Worm (Caenorhabditis elegans) whole organism, young adult: Measurements from ENCODE around the gene msp-142.

ENCODE experiments used
- F22D6.2 ChIP-seq: sonication (generic microtip); optimal IDR thresholded peaks from 2 replicates; lab custom pipeline; 2016; ENCODE audit warnings: mild to moderate bottlenecking, missing genetic modification characterization, missing compliant biosample characterization
- F23B12.7 ChIP-seq: sonication (generic microtip); optimal IDR thresholded peaks from 2 replicates; lab custom pipeline; 2017; ENCODE audit warnings: missing genetic modification characterization, mild to moderate bottlenecking, missing compliant biosample characterization, antibody characterized with exemption, moderate library complexity; ENCODE audit not compliant: insufficient read depth
- F33H1.4 ChIP-seq: fragments of 200-800 bp; sonication (Bioruptor generic); IDR thresholded peaks from 2 replicates; pipeline ENCODE4 v1.3.6; 2022; ENCODE audit warnings: missing genetic modification reagents, missing genetic modification characterization, missing compliant biosample characterization
- F57C9.4 ChIP-seq: sonication (generic microtip); optimal IDR thresholded peaks from 2 replicates; lab custom pipeline; 2017; ENCODE audit warnings: mild to moderate bottlenecking, missing genetic modification characterization, missing compliant biosample characterization
- T26A5.8 ChIP-seq: sonication (generic microtip); optimal IDR thresholded peaks from 2 replicates; lab custom pipeline; 2016; ENCODE audit warnings: missing genetic modification characterization, missing compliant biosample characterization
- Y53F4B.3 ChIP-seq: fragments of 200-800 bp; sonication (Bioruptor generic); IDR thresholded peaks from 2 replicates; pipeline ENCODE4 v1.3.6; 2022; ENCODE audit warnings: missing genetic modification reagents, missing genetic modification characterization, missing compliant biosample characterization
- Y67H2A.10 ChIP-seq: fragments of 200-800 bp; sonication (Bioruptor generic); conservative IDR thresholded peaks from 2 replicates; pipeline ENCODE4 v1.3.6; 2022; ENCODE audit warnings: missing genetic modification reagents, missing genetic modification characterization, missing compliant biosample characterization
- Y95B8A.8 ChIP-seq: fragments of 200-800 bp; sonication (Bioruptor generic); IDR thresholded peaks from 2 replicates; pipeline ENCODE4 v1.3.6; 2022; ENCODE audit warnings: missing genetic modification reagents, missing genetic modification characterization, missing compliant biosample characterization
- akir-1 ChIP-seq: fragments of 200-800 bp; sonication (Bioruptor generic); optimal IDR thresholded peaks from 2 replicates; lab custom pipeline; 2018; ENCODE audit warnings: mild to moderate bottlenecking, missing genetic modification characterization, moderate library complexity, missing compliant biosample characterization
- ama-1 ChIP-seq, 3 experiments: fragments of 150-350 bp in 1 of 3; sonication (generic microtip) in 2 of 3; optimal IDR thresholded peaks; 2 replicates each; lab custom pipeline; 2014 to 2018; ENCODE audit warnings: missing biosample characterization in 2 of 3, missing genetic modification characterization in 2 of 3, missing genetic modification reagents in 2 of 3
- atf-7 ChIP-seq: sonication (generic microtip); optimal IDR thresholded peaks from 2 replicates; lab custom pipeline; 2017; ENCODE audit warnings: mild to moderate bottlenecking, missing genetic modification characterization, missing compliant biosample characterization
- bed-2 ChIP-seq: fragments of 200-800 bp; sonication (Bioruptor generic); IDR thresholded peaks from 2 replicates; pipeline ENCODE4 v1.3.6; 2022; ENCODE audit warnings: missing genetic modification reagents, missing genetic modification characterization, missing compliant biosample characterization
- ccch-3 ChIP-seq: fragments of 200-800 bp; sonication (Bioruptor generic); optimal IDR thresholded peaks from 2 replicates; lab custom pipeline; 2018; ENCODE audit warnings: mild to moderate bottlenecking, missing genetic modification characterization, missing compliant biosample characterization
- ceh-100 ChIP-seq: fragments of 200-800 bp; sonication (Bioruptor generic); IDR thresholded peaks from 2 replicates; pipeline ENCODE4 v1.3.6; 2022; ENCODE audit warnings: missing genetic modification reagents, missing genetic modification characterization, missing compliant biosample characterization
- dpl-1 ChIP-seq: fragments of 150-350 bp; optimal IDR thresholded peaks from 2 replicates; lab custom pipeline; 2014; ENCODE audit warnings: missing biosample characterization, missing genetic modification reagents, missing genetic modification characterization
- efl-1 ChIP-seq: fragments of 150-350 bp; optimal IDR thresholded peaks from 2 replicates; lab custom pipeline; 2014; ENCODE audit warnings: missing biosample characterization, missing genetic modification reagents, missing genetic modification characterization
- egl-18 ChIP-seq: fragments of 200-800 bp; sonication (Bioruptor generic); IDR thresholded peaks from 2 replicates; pipeline ENCODE4 v1.3.6; 2022; ENCODE audit warnings: missing genetic modification reagents, missing genetic modification characterization, missing compliant biosample characterization
- hlh-12 ChIP-seq: sonication (generic microtip); optimal IDR thresholded peaks from 2 replicates; lab custom pipeline; 2016; ENCODE audit warnings: missing genetic modification characterization, missing compliant biosample characterization
- hmg-20 ChIP-seq: fragments of 200-800 bp; sonication (Bioruptor generic); IDR thresholded peaks from 2 replicates; pipeline ENCODE4 v1.3.6; 2022; ENCODE audit warnings: missing genetic modification reagents, missing genetic modification characterization, missing compliant biosample characterization
- hsf-1 ChIP-seq: fragments of 200-800 bp; sonication (Bioruptor generic); IDR thresholded peaks from 2 replicates; pipeline ENCODE4 v1.3.6; 2022; ENCODE audit warnings: missing genetic modification reagents, missing genetic modification characterization, missing compliant biosample characterization
- lir-1 ChIP-seq: fragments of 200-800 bp; sonication (Bioruptor generic); conservative IDR thresholded peaks from 2 replicates; pipeline ENCODE4 v1.3.6; 2022; ENCODE audit warnings: missing genetic modification reagents, missing genetic modification characterization, missing compliant biosample characterization
- lsl-1 ChIP-seq: fragments of 200-800 bp; sonication (Bioruptor generic); optimal IDR thresholded peaks from 2 replicates; lab custom pipeline; 2018; ENCODE audit warnings: mild to moderate bottlenecking, missing genetic modification characterization, moderate library complexity, missing compliant biosample characterization
- madf-6 ChIP-seq: fragments of 200-800 bp; sonication (Bioruptor generic); IDR thresholded peaks from 2 replicates; pipeline ENCODE4 v1.3.6; 2022; ENCODE audit warnings: missing genetic modification reagents, missing genetic modification characterization, missing compliant biosample characterization
- madf-8 ChIP-seq: fragments of 200-800 bp; sonication (Bioruptor generic); conservative IDR thresholded peaks from 2 replicates; pipeline ENCODE4 v1.3.6; 2022; ENCODE audit warnings: missing genetic modification reagents, missing genetic modification characterization, missing compliant biosample characterization
- mcd-1 ChIP-seq: fragments of 200-800 bp; sonication (Bioruptor generic); IDR thresholded peaks from 2 replicates; pipeline ENCODE4 v1.3.6; 2022; ENCODE audit warnings: missing genetic modification reagents, missing genetic modification characterization, missing compliant biosample characterization
- mes-4 ChIP-seq: sonication (generic microtip); optimal IDR thresholded peaks from 2 replicates; lab custom pipeline; 2016; ENCODE audit warnings: missing genotype, missing genetic modification characterization, missing compliant biosample characterization
- nfya-1 ChIP-seq: sonication (generic microtip); optimal IDR thresholded peaks from 2 replicates; lab custom pipeline; 2017; ENCODE audit warnings: antibody characterized with exemption, missing compliant biosample characterization, missing genetic modification characterization, borderline replicate concordance; ENCODE audit not compliant: insufficient read depth
- nfyb-1 ChIP-seq: fragments of 200-800 bp; sonication (Bioruptor generic); IDR thresholded peaks from 2 replicates; pipeline ENCODE4 v1.3.6; 2022; ENCODE audit warnings: missing genetic modification reagents, missing genetic modification characterization, missing compliant biosample characterization
- nhr-179 ChIP-seq: sonication (generic microtip); optimal IDR thresholded peaks from 2 replicates; lab custom pipeline; 2016; ENCODE audit warnings: mild to moderate bottlenecking, missing genetic modification characterization, missing compliant biosample characterization
- pha-4 ChIP-seq: fragments of 150-350 bp; sonication (generic microtip); optimal IDR thresholded peaks from 2 replicates; lab custom pipeline; 2014; ENCODE audit warnings: missing biosample characterization, missing genetic modification reagents, missing genetic modification characterization
- rec-8 ChIP-seq, 2 experiments: sonication (generic microtip); optimal IDR thresholded peaks; 2 replicates each; lab custom pipeline; 2016; ENCODE audit warnings: mild to moderate bottlenecking in 2 of 2, missing genetic modification characterization in 2 of 2, missing genetic modification reagents in 2 of 2, missing genotype in 2 of 2, missing biosample characterization in 1 of 2, missing compliant biosample characterization in 1 of 2, moderate library complexity in 1 of 2
- sea-2 ChIP-seq: fragments of 200-800 bp; sonication (Bioruptor generic); IDR thresholded peaks from 2 replicates; pipeline ENCODE4 v1.3.6; 2022; ENCODE audit warnings: missing genetic modification characterization, missing compliant biosample characterization
- snpc-1.1 ChIP-seq: sonication (generic microtip); optimal IDR thresholded peaks from 2 replicates; lab custom pipeline; 2017; ENCODE audit warnings: missing genetic modification characterization, mild to moderate bottlenecking, missing compliant biosample characterization, antibody characterized with exemption, moderate library complexity, missing genotype, missing genetic modification reagents; ENCODE audit not compliant: insufficient read depth
- somi-1 ChIP-seq: fragments of 200-800 bp; sonication (Bioruptor generic); optimal IDR thresholded peaks from 2 replicates; lab custom pipeline; 2018; ENCODE audit warnings: mild to moderate bottlenecking, missing genetic modification characterization, missing compliant biosample characterization
- tlf-1 ChIP-seq: fragments of 200-800 bp; sonication (Bioruptor generic); optimal IDR thresholded peaks from 2 replicates; lab custom pipeline; 2018; ENCODE audit warnings: mild to moderate bottlenecking, missing genetic modification characterization, missing compliant biosample characterization
- ztf-22 ChIP-seq: fragments of 200-800 bp; sonication (Bioruptor generic); optimal IDR thresholded peaks from 2 replicates; lab custom pipeline; 2018; ENCODE audit warnings: mild to moderate bottlenecking, missing genetic modification characterization, moderate library complexity, missing compliant biosample characterization

msp-142 gene

DNA sequence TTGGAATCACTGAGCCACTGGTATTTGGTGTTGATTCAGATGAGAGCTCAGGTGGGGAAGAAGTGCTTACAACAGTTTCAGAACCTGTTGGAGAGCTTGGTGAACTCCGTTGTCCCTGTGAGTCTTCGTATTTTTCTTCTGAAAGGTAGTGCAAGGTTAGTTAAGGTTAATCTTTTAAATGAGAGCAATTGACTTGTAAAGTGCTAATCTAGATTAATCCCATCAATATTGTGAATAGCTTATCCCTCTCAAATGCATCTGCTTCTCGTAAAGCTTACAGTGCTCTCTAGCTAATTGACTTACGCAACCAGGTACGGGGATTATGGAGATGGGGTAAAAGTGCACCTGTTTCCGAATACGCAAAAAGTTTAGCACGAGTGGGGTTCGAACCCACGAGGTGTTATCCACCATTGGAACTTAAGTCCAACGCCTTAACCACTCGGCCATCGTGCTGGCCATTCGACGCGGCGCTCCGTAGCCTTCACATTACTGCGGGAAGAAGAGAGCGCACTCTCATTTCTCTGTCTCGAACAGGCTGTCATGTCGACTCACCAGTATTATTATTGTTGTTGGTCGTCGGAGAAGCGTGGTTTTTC lies 25.1 kb upstream of the msp-142 start (continued):
- TF ChIP-seq nfya-1 (tag; lab: Kevin White, UChicago) (no peak), madf-6 (GFP tag; lab: Robert Waterston, UW) (peak; percentile 57), ceh-100 (GFP tag; lab: Robert Waterston, UW) (0 out of 2 replicates have a peak, but pooled peaks have one; percentile 27), sea-2 (GFP tag; lab: Robert Waterston, UW) (no peak), F22D6.2 (no peak), Y67H2A.10 (GFP tag; lab: Robert Waterston, UW) (no peak), F23B12.7 (tag; lab: Kevin White, UChicago) (no peak), lsl-1 (GFP tag; lab: Kevin White, UChicago) (no peak), mcd-1 (GFP tag; lab: Robert Waterston, UW) (peak; percentile 38; the same call in 1 of the 2 replicates), ama-1 (optimal IDR thresholded peaks at IDR 0.05; lab: Kevin White, UChicago) (no peak), ama-1 (GFP tag; optimal IDR thresholded peaks at IDR 0.05; lab: Kevin White, UChicago) (no peak), lir-1 (GFP tag; lab: Robert Waterston, UW) (0 out of 2 replicates have a peak, but pooled peaks have one; percentile 8), pha-4 (tag; lab: Kevin White, UChicago) (no peak), efl-1 (GFP tag; lab: Kevin White, UChicago) (no peak), F33H1.4 (GFP tag; lab: Robert Waterston, UW) (0 out of 2 replicates have a peak, but pooled peaks have one; percentile 13), ccch-3 (no peak), bed-2 (no peak), snpc-1.1 (no peak), somi-1 (GFP tag; lab: Kevin White, UChicago) (peak; percentile 57), madf-8 (GFP tag; lab: Robert Waterston, UW) (no peak)

DNA sequence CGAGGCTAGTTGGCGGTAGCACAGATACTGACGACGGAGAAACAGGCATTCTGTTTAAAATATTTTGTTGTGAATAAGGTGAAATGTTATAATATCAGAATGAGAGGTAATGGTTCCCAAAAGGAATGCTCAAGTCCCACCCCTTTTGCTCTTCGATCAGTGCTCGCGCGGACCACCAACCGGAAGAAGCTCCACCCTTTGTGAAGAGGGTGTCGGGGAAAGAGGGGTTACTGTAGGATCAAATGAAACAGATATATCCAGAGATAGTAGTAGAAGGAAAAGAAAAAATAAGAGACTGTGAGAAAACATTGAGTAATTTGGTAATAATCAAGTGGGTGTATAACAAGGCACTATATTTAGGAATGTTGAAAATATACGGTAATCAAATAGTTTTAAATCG lies 23.6 kb upstream of the msp-142 start, which contains the start of the genes dmd-5 and F10C1.1:
dmd-5 (minus strand) TSS at position 101 of the 400 bp plus-strand sequence.
F10C1.1 (plus strand) TSS at position 110 of the 400 bp plus-strand sequence.
- no peak for TF ChIP-seq hsf-1
- TF ChIP-seq lir-1 (GFP tag; lab: Robert Waterston, UW), result no peak
- no peak for TF ChIP-seq akir-1 (GFP tag; lab: Kevin White, UChicago)
- TF ChIP-seq tlf-1, result no peak
- TF ChIP-seq T26A5.8, result no peak
- TF ChIP-seq Y95B8A.8, result no peak
- TF ChIP-seq egl-18 (GFP tag; lab: Robert Waterston, UW), result no peak
- TF ChIP-seq dpl-1 (GFP tag; lab: Kevin White, UChicago), result no peak
- TF ChIP-seq mes-4 (tag; lab: Kevin White, UChicago), result no peak
- no peak for TF ChIP-seq Y53F4B.3 (GFP tag; lab: Robert Waterston, UW)
- TF ChIP-seq hlh-12 (tag; lab: Kevin White, UChicago), result no peak
- no peak for TF ChIP-seq rec-8 (tag; optimal IDR thresholded peaks at IDR 0.05; lab: Kevin White, UChicago)
- no peak for TF ChIP-seq nhr-179
- TF ChIP-seq hmg-20 (GFP tag; lab: Robert Waterston, UW), result no peak
- TF ChIP-seq, all 124 proteins: peak for 0

DNA sequence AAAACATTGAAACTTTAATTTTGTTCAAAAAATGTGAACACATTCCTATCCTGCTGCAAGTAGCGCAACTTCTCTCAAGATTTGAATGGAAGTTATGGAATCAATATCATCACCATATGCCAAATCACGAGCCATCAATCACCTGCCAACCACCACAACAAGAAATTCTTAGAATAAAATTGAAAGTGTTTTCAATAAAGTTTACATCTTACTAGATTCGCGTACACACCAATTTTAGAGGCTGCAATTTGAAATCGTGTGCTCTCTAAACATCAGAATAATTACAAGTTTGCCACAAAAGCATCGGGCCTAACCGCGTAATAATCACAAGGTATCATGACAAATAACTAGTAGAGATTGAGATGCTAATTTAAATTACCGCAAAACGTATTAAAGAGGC lies 22.8 kb upstream of the msp-142 start:
- no peak for TF ChIP-seq F33H1.4 (GFP tag; lab: Robert Waterston, UW)
- TF ChIP-seq ztf-22 (GFP tag; lab: Kevin White, UChicago), result no peak
- TF ChIP-seq nfyb-1 (GFP tag; lab: Robert Waterston, UW), result no peak
- TF ChIP-seq efl-1 (GFP tag; lab: Kevin White, UChicago), result no peak
- TF ChIP-seq atf-7, result no peak
- TF ChIP-seq F57C9.4 (tag; lab: Kevin White, UChicago), result no peak
